Fruit fly (Drosophila melanogaster) whole organism, embryonic: Measurements from ENCODE around the gene CG15330.

Experiments used
- Atf-2 ChIP-seq: fragments of 200-800 bp; sonication (Bioruptor generic); optimal IDR thresholded peaks from 2 replicates; lab custom pipeline; 2016; ENCODE audit warnings: missing biosample characterization, missing genetic modification characterization
- C15 ChIP-seq: fragments of 200-800 bp; sonication (Bioruptor generic); IDR thresholded peaks from 3 replicates; pipeline ENCODE4 v1.3.6; 2022; ENCODE audit warnings: missing biosample characterization, missing genetic modification characterization
- CG10321 ChIP-seq: fragments of 200-800 bp; sonication (Bioruptor generic); IDR thresholded peaks from 2 replicates; pipeline ENCODE4 v1.3.6; 2022; ENCODE audit warnings: missing biosample characterization, missing genetic modification characterization
- CG10979 ChIP-seq: fragments of 200-800 bp; sonication (Bioruptor generic); optimal IDR thresholded peaks from 2 replicates; lab custom pipeline; 2018; ENCODE audit warnings: missing biosample characterization, mild to moderate bottlenecking, missing genetic modification characterization, moderate library complexity
- CG11504 ChIP-seq: fragments of 200-800 bp; sonication (Bioruptor generic); optimal IDR thresholded peaks from 3 replicates; lab custom pipeline; 2019; ENCODE audit warnings: missing biosample characterization, mild to moderate bottlenecking, missing genetic modification characterization, moderate library complexity
- CG12299 ChIP-seq: fragments of 200-800 bp; sonication (Bioruptor generic); optimal IDR thresholded peaks from 2 replicates; lab custom pipeline; 2018; ENCODE audit warnings: missing biosample characterization, mild to moderate bottlenecking, missing genetic modification characterization
- CG12942 ChIP-seq: fragments of 200-800 bp; sonication (Bioruptor generic); optimal IDR thresholded peaks from 3 replicates; lab custom pipeline; 2016; ENCODE audit warnings: missing biosample characterization, missing genetic modification characterization
- CG15269 ChIP-seq: fragments of 200-800 bp; sonication (Bioruptor generic); optimal IDR thresholded peaks from 2 replicates; lab custom pipeline; 2018; ENCODE audit warnings: missing biosample characterization, mild to moderate bottlenecking, missing genetic modification characterization, moderate library complexity
- CG17385 ChIP-seq: fragments of 200-800 bp; sonication (Bioruptor generic); optimal IDR thresholded peaks from 3 replicates; lab custom pipeline; 2018; ENCODE audit warnings: missing biosample characterization, mild to moderate bottlenecking, missing genetic modification characterization
- CG17829 ChIP-seq: fragments of 200-800 bp; optimal IDR thresholded peaks from 2 replicates; lab custom pipeline; 2019; ENCODE audit warnings: missing biosample characterization, mild to moderate bottlenecking, missing genetic modification characterization, moderate library complexity
- CG2116 ChIP-seq: fragments of 200-800 bp; sonication (Bioruptor generic); optimal IDR thresholded peaks from 3 replicates; lab custom pipeline; 2018; ENCODE audit warnings: missing biosample characterization, mild to moderate bottlenecking, missing genetic modification characterization
- CG2129 ChIP-seq: fragments of 200-800 bp; sonication (Bioruptor generic); IDR thresholded peaks from 2 replicates; pipeline ENCODE4 v1.3.6; 2022; ENCODE audit warnings: missing biosample characterization, missing genetic modification characterization; ENCODE audit not compliant: partially characterized antibody
- CG2199 ChIP-seq: fragments of 200-800 bp; sonication (Bioruptor generic); IDR thresholded peaks from 3 replicates; pipeline ENCODE4 v1.3.6; 2022; ENCODE audit warnings: missing biosample characterization, missing genetic modification characterization
- CG2202 ChIP-seq: fragments of 200-800 bp; sonication (Bioruptor generic); optimal IDR thresholded peaks from 2 replicates; lab custom pipeline; 2018; ENCODE audit warnings: missing biosample characterization, mild to moderate bottlenecking, missing genetic modification characterization
- CG3065 ChIP-seq: fragments of 200-800 bp; sonication (Bioruptor generic); optimal IDR thresholded peaks from 2 replicates; lab custom pipeline; 2016; ENCODE audit warnings: missing biosample characterization, missing genetic modification characterization
- CG34224 ChIP-seq: fragments of 200-800 bp; sonication (Bioruptor generic); IDR thresholded peaks from 3 replicates; pipeline ENCODE4 v1.3.6; 2022; ENCODE audit warnings: missing biosample characterization, missing genetic modification characterization; ENCODE audit not compliant: partially characterized antibody
- CG34376 ChIP-seq: fragments of 200-800 bp; sonication (Bioruptor generic); optimal IDR thresholded peaks from 2 replicates; lab custom pipeline; 2018; ENCODE audit warnings: missing biosample characterization, mild to moderate bottlenecking, missing genetic modification characterization
- CG34422 ChIP-seq: fragments of 200-800 bp; sonication (Bioruptor generic); IDR thresholded peaks from 3 replicates; pipeline ENCODE4 v1.3.6; 2022; ENCODE audit warnings: missing biosample characterization, missing genetic modification characterization
- CG3995 ChIP-seq: fragments of 200-800 bp; sonication (Bioruptor generic); optimal IDR thresholded peaks from 3 replicates; lab custom pipeline; 2016; ENCODE audit warnings: missing biosample characterization, missing genetic modification characterization
- CG4282 ChIP-seq: fragments of 200-800 bp; sonication (Bioruptor generic); optimal IDR thresholded peaks from 2 replicates; lab custom pipeline; 2016; ENCODE audit warnings: missing biosample characterization, missing genetic modification characterization
- CG43689 ChIP-seq: fragments of 200-800 bp; sonication (Bioruptor generic); IDR thresholded peaks from 2 replicates; pipeline ENCODE4 v1.3.6; 2022; ENCODE audit warnings: missing biosample characterization, missing genetic modification characterization
- CG4404 ChIP-seq: fragments of 200-800 bp; sonication (Bioruptor generic); IDR thresholded peaks from 2 replicates; pipeline ENCODE4 v1.3.6; 2022; ENCODE audit warnings: missing biosample characterization, missing genetic modification characterization
- CG4617 ChIP-seq: fragments of 200-800 bp; sonication (Bioruptor generic); optimal IDR thresholded peaks from 3 replicates; lab custom pipeline; 2016; ENCODE audit warnings: missing biosample characterization, missing genetic modification characterization, borderline replicate concordance
- CG4707 ChIP-seq: fragments of 200-800 bp; sonication (Bioruptor generic); optimal IDR thresholded peaks from 2 replicates; lab custom pipeline; 2018; ENCODE audit warnings: missing biosample characterization, mild to moderate bottlenecking, missing genetic modification characterization, moderate library complexity
- CG6654 ChIP-seq: fragments of 200-800 bp; sonication (Bioruptor generic); optimal IDR thresholded peaks from 2 replicates; lab custom pipeline; 2017; ENCODE audit warnings: missing biosample characterization, mild to moderate bottlenecking, missing genetic modification characterization
- CG7928 ChIP-seq: fragments of 200-800 bp; sonication (Bioruptor generic); optimal IDR thresholded peaks from 2 replicates; lab custom pipeline; 2017; ENCODE audit warnings: missing biosample characterization, mild to moderate bottlenecking, missing genetic modification characterization
- Chrac-16 ChIP-seq: fragments of 200-800 bp; sonication (Bioruptor generic); optimal IDR thresholded peaks from 3 replicates; lab custom pipeline; 2016; ENCODE audit warnings: missing biosample characterization, missing genetic modification characterization
- Dbx ChIP-seq: fragments of 200-800 bp; sonication (Bioruptor generic); IDR thresholded peaks from 3 replicates; pipeline ENCODE4 v1.3.6; 2022; ENCODE audit warnings: missing biosample characterization, missing genetic modification characterization
- Dfd ChIP-seq, 2 experiments: fragments of >200 bp; optimal IDR thresholded peaks; 2 replicates each; lab custom pipeline; 2017; ENCODE audit warnings: missing biosample characterization in 2 of 2, missing genetic modification characterization in 2 of 2
- Dll ChIP-seq: fragments of 200-800 bp; sonication (Bioruptor generic); IDR thresholded peaks from 4 replicates; pipeline ENCODE4 v1.3.6; 2022; ENCODE audit warnings: missing biosample characterization, missing genetic modification characterization; ENCODE audit not compliant: partially characterized antibody
- Doc2 ChIP-seq: fragments of 200-800 bp; sonication (Bioruptor generic); IDR thresholded peaks from 2 replicates; pipeline ENCODE4 v1.3.6; 2022; ENCODE audit warnings: missing biosample characterization, missing genetic modification characterization
- Elba2 ChIP-seq: fragments of 200-800 bp; sonication (Bioruptor generic); optimal IDR thresholded peaks from 3 replicates; lab custom pipeline; 2016; ENCODE audit warnings: missing biosample characterization, missing genetic modification characterization
- HLHmδ ChIP-seq: fragments of 200-800 bp; sonication (Bioruptor generic); optimal IDR thresholded peaks from 2 replicates; lab custom pipeline; 2018; ENCODE audit warnings: missing biosample characterization, mild to moderate bottlenecking, missing genetic modification characterization, moderate library complexity
- Nf-YC ChIP-seq: fragments of 200-800 bp; optimal IDR thresholded peaks from 3 replicates; lab custom pipeline; 2019; ENCODE audit warnings: missing biosample characterization, mild to moderate bottlenecking, missing genetic modification characterization, moderate library complexity
- Poxn ChIP-seq: fragments of 200-800 bp; sonication (Bioruptor generic); IDR thresholded peaks from 2 replicates; pipeline ENCODE4 v1.3.6; 2022; ENCODE audit warnings: missing biosample characterization, missing genetic modification characterization
- TFAM ChIP-seq: fragments of 200-800 bp; sonication (Bioruptor generic); optimal IDR thresholded peaks from 2 replicates; lab custom pipeline; 2017; ENCODE audit warnings: missing biosample characterization, missing genetic modification characterization, inconsistent platforms
- ato ChIP-seq: fragments of 200-800 bp; sonication (Bioruptor generic); IDR thresholded peaks from 2 replicates; pipeline ENCODE4 v1.3.6; 2022; ENCODE audit warnings: missing biosample characterization, missing genetic modification characterization; ENCODE audit not compliant: partially characterized antibody
- cato ChIP-seq: fragments of 200-800 bp; sonication (Bioruptor generic); optimal IDR thresholded peaks from 2 replicates; lab custom pipeline; 2016; ENCODE audit warnings: missing biosample characterization, missing genetic modification characterization, borderline replicate concordance
- dm ChIP-seq: fragments of 200-800 bp; sonication (Bioruptor generic); optimal IDR thresholded peaks from 3 replicates; lab custom pipeline; 2016; ENCODE audit warnings: missing biosample characterization, missing genetic modification characterization
- fru ChIP-seq: fragments of >200 bp; optimal IDR thresholded peaks from 2 replicates; lab custom pipeline; 2017
- ken ChIP-seq: fragments of 200-800 bp; sonication (Bioruptor generic); IDR thresholded peaks from 3 replicates; pipeline ENCODE4 v1.3.6; 2022; ENCODE audit warnings: missing biosample characterization, missing genetic modification characterization
- knrl ChIP-seq: fragments of 200-800 bp; sonication (Bioruptor generic); IDR thresholded peaks from 3 replicates; pipeline ENCODE4 v1.3.6; 2022; ENCODE audit warnings: missing biosample characterization, missing genetic modification characterization; ENCODE audit not compliant: partially characterized antibody
- luna ChIP-seq: fragments of 200-800 bp; sonication (Bioruptor generic); optimal IDR thresholded peaks from 2 replicates; lab custom pipeline; 2016; ENCODE audit warnings: missing biosample characterization, missing genetic modification characterization
- nerfin-2 ChIP-seq: fragments of 200-800 bp; sonication (Bioruptor generic); IDR thresholded peaks from 2 replicates; pipeline ENCODE4 v1.3.6; 2022; ENCODE audit warnings: missing biosample characterization, missing genetic modification characterization; ENCODE audit not compliant: partially characterized antibody
- peb ChIP-seq: fragments of 200-800 bp; sonication (Bioruptor generic); IDR thresholded peaks from 2 replicates; pipeline ENCODE4 v1.3.6; 2022; ENCODE audit warnings: missing biosample characterization, missing genetic modification characterization
- pum ChIP-seq: fragments of 200-800 bp; sonication (Bioruptor generic); optimal IDR thresholded peaks from 2 replicates; lab custom pipeline; 2016; ENCODE audit warnings: missing biosample characterization, missing genetic modification characterization
- so ChIP-seq: fragments of 200-800 bp; sonication (Bioruptor generic); IDR thresholded peaks from 3 replicates; pipeline ENCODE4 v1.3.6; 2022; ENCODE audit warnings: missing biosample characterization, missing genetic modification characterization
- stc ChIP-seq: fragments of 200-800 bp; sonication (Bioruptor generic); IDR thresholded peaks from 2 replicates; pipeline ENCODE4 v1.3.6; 2022; ENCODE audit warnings: missing biosample characterization, missing genetic modification characterization
- ttk ChIP-seq: fragments of 200-800 bp; sonication (Bioruptor generic); IDR thresholded peaks from 2 replicates; pipeline ENCODE4 v2.1.2; 2022; ENCODE audit warnings: missing biosample characterization, missing genetic modification characterization
- zen ChIP-seq: fragments of 200-800 bp; sonication (Bioruptor generic); optimal IDR thresholded peaks from 3 replicates; lab custom pipeline; 2018; ENCODE audit warnings: missing biosample characterization, mild to moderate bottlenecking, missing genetic modification characterization, moderate library complexity
- zfh1 ChIP-seq: fragments of 200-800 bp; sonication (Bioruptor generic); IDR thresholded peaks from 3 replicates; pipeline ENCODE4 v1.3.6; 2022; ENCODE audit warnings: missing biosample characterization, missing genetic modification characterization

CG15330 gene

DNA sequence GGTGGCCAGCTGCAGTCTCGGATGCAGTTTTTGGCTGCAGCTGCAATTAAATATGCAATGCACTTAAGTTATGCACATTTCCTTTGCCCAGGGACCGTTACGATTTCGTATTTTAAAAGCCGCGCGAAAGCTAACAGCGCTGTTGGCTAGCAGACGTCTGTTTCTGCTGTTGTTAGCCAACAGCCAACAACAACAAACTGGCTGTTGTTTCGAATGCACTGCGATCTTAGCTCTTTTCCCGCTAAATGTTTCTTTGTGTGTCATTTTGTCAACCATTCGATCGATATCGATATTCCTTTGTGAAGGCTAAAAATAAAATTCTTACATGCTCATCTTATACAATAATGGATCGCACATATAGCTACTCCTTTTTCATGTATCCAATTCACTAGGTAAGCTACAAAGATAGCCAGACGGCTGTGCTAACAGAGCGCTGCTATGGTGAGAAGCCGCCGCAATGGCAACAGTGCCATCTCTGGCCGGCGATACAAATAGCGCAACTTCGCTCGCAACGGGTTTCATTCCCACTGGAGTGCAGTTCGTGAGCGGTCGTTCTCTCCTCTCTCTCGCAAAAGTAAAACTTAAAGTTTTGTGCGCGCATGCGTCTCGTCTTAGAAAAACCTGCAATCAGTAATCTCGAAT, 13.4 kb downstream of the CG15330 start (continued):
- TF ChIP-seq CG11504 (tag; lab: Kevin White, UChicago) = peak; percentile 22
- no peak for TF ChIP-seq CG7928 (GFP tag; lab: Kevin White, UChicago)
- TF ChIP-seq Doc2 (GFP tag; lab: Robert Waterston, UW) = no peak
- peak; percentile 23; the same call in 1 of the 3 replicates for TF ChIP-seq knrl (GFP tag; lab: Robert Waterston, UW)
- TF ChIP-seq CG3995 (GFP tag; lab: Kevin White, UChicago) = no peak
- TF ChIP-seq dm (GFP tag; lab: Kevin White, UChicago) = no peak
- TF ChIP-seq Dll (GFP tag; lab: Robert Waterston, UW) = no peak
- no peak for TF ChIP-seq Atf-2 (GFP tag; lab: Kevin White, UChicago)
- no peak for TF ChIP-seq Elba2 (GFP tag; lab: Kevin White, UChicago)
- TF ChIP-seq zfh1 (GFP tag; lab: Robert Waterston, UW) = 0 out of 3 replicates have a peak, but pooled peaks have one; percentile 17
- no peak for TF ChIP-seq nerfin-2 (GFP tag; lab: Robert Waterston, UW)
- TF ChIP-seq CG2129 (GFP tag; lab: Robert Waterston, UW) = no peak
- peak; percentile 14; the same call in 1 of the 2 replicates for TF ChIP-seq ato (GFP tag; lab: Robert Waterston, UW)
- TF ChIP-seq C15 (GFP tag; lab: Robert Waterston, UW) = no peak
- no peak for TF ChIP-seq Chrac-16
- TF ChIP-seq CG4707 (GFP tag; lab: Kevin White, UChicago) = no peak
- peak; percentile 11 for TF ChIP-seq CG15269
- TF ChIP-seq CG4617 = no peak
- no peak for TF ChIP-seq ttk (GFP tag; lab: Robert Waterston, UW)
- TF ChIP-seq CG4404 = no peak
- TF ChIP-seq CG4282 = no peak
- TF ChIP-seq CG43689 (GFP tag; lab: Robert Waterston, UW) = no peak
- no peak for TF ChIP-seq CG12299 (tag; lab: Kevin White, UChicago)
- TF ChIP-seq stc = no peak
- TF ChIP-seq CG6654 = no peak
- no peak for TF ChIP-seq CG34376 (GFP tag; lab: Kevin White, UChicago)
- no peak for TF ChIP-seq CG12942 (GFP tag; lab: Kevin White, UChicago)
- TF ChIP-seq CG2116 = peak; percentile 83
- TF ChIP-seq CG34224 (GFP tag; lab: Robert Waterston, UW) = no peak
- TF ChIP-seq Dbx = 0 out of 3 replicates have a peak, but pooled peaks have one; percentile 13
- no peak for TF ChIP-seq fru (lab: Kevin White, UChicago)
- TF ChIP-seq cato (GFP tag; lab: Kevin White, UChicago) = no peak
- TF ChIP-seq luna (GFP tag; lab: Kevin White, UChicago) = no peak
- no peak for TF ChIP-seq CG10321 (GFP tag; lab: Robert Waterston, UW)
- TF ChIP-seq TFAM (GFP tag; lab: Kevin White, UChicago) = no peak
- TF ChIP-seq CG17829 = peak; percentile 51
- no peak for TF ChIP-seq CG17385 (GFP tag; lab: Kevin White, UChicago)
- peak; percentile 32 for TF ChIP-seq HLHmδ (GFP tag; lab: Kevin White, UChicago)
- no peak for TF ChIP-seq zen (tag; lab: Kevin White, UChicago)
- no peak for TF ChIP-seq CG2202 (tag; lab: Kevin White, UChicago)
- peak; percentile 19 for TF ChIP-seq Nf-YC (tag; lab: Kevin White, UChicago)
- no peak for TF ChIP-seq pum (GFP tag; lab: Kevin White, UChicago)
- TF ChIP-seq CG10979 = no peak
- TF ChIP-seq ken (GFP tag; lab: Robert Waterston, UW) = no peak
- no peak for TF ChIP-seq CG3065 (GFP tag; lab: Kevin White, UChicago)
- no peak for TF ChIP-seq Poxn (GFP tag; lab: Robert Waterston, UW)
- no peak for TF ChIP-seq so (GFP tag; lab: Robert Waterston, UW)
- no peak for TF ChIP-seq Dfd (GFP tag; optimal IDR thresholded peaks at IDR 0.05; lab: Kevin White, UChicago)
- no peak for TF ChIP-seq CG2199 (GFP tag; lab: Robert Waterston, UW)
- TF ChIP-seq peb (GFP tag; lab: Robert Waterston, UW) = no peak
- TF ChIP-seq CG34422 = no peak
